Worm (Caenorhabditis elegans): ENCODE results near the gene sut-2.

ce11 chrV:4617260-4617659 lies 47.4 kb upstream of the sut-2 start, which contains the start of gene sumv-2:
- TF ChIP-seq nhr-28 (tag; optimal IDR thresholded peaks at IDR 0.05) (no peak), nhr-11 (tag; optimal IDR thresholded peaks at IDR 0.05) (no peak), ZK546.5 (tag; optimal IDR thresholded peaks at IDR 0.05) (no peak), php-3 (GFP tag; IDR thresholded peaks at IDR 0.05) (no peak), pha-4 (GFP tag; IDR thresholded peaks at IDR 0.05) (no peak), pha-4 (tag; optimal IDR thresholded peaks at IDR 0.05) (no peak), fos-1 (tag; optimal IDR thresholded peaks at IDR 0.05) (no peak), unc-62 (GFP tag; optimal IDR thresholded peaks at IDR 0.05 in 1 of 2) (no peak), unc-62 (tag; optimal IDR thresholded peaks at IDR 0.05) (no peak), snpc-4 (tag; optimal IDR thresholded peaks at IDR 0.05) (no peak), mxl-3 (GFP tag; optimal IDR thresholded peaks at IDR 0.05) (no peak), ces-1 (GFP tag; optimal IDR thresholded peaks at IDR 0.05) (no peak), daf-12 (tag; optimal IDR thresholded peaks at IDR 0.05) (no peak), jun-1 (tag; optimal IDR thresholded peaks at IDR 0.05) (no peak), ceh-82 (tag; optimal IDR thresholded peaks at IDR 0.05) (no peak)

Data from whole organism, L4 larva.